Worm (Caenorhabditis elegans) whole organism, L1 larva: Measurements from ENCODE around the gene srx-58.

ENCODE experiments used
- C34B4.2 ChIP-seq: sonication (generic microtip); optimal IDR thresholded peaks from 2 replicates; lab custom pipeline; 2017; ENCODE audit warnings: mild to moderate bottlenecking, missing genetic modification characterization, missing compliant biosample characterization
- F16B12.6 ChIP-seq: fragments of 150-350 bp; optimal IDR thresholded peaks from 2 replicates; lab custom pipeline; 2014; ENCODE audit warnings: missing biosample characterization, missing genetic modification characterization
- aha-1 ChIP-seq: fragments of 150-350 bp; optimal IDR thresholded peaks from 2 replicates; lab custom pipeline; 2014; ENCODE audit warnings: missing biosample characterization, missing genetic modification characterization
- alr-1 ChIP-seq: fragments of 200-800 bp; sonication (Bioruptor generic); optimal IDR thresholded peaks from 2 replicates; lab custom pipeline; 2018; ENCODE audit warnings: borderline replicate concordance, mild to moderate bottlenecking, missing genetic modification characterization, missing compliant biosample characterization
- aly-2 ChIP-seq: fragments of 150-350 bp; optimal IDR thresholded peaks from 2 replicates; lab custom pipeline; 2014; ENCODE audit warnings: missing biosample characterization, missing genetic modification characterization
- ceh-63 ChIP-seq: fragments of 200-800 bp; sonication (Bioruptor generic); optimal IDR thresholded peaks from 2 replicates; lab custom pipeline; 2018; ENCODE audit warnings: mild to moderate bottlenecking, missing genetic modification characterization, missing compliant biosample characterization
- ceh-88 ChIP-seq: fragments of 200-800 bp; sonication (Bioruptor generic); IDR thresholded peaks from 2 replicates; pipeline ENCODE4 v1.3.6; 2022; ENCODE audit warnings: missing genetic modification characterization, missing compliant biosample characterization
- ces-1 ChIP-seq: fragments of 150-350 bp; optimal IDR thresholded peaks from 2 replicates; lab custom pipeline; 2014; ENCODE audit warnings: missing biosample characterization, missing genetic modification reagents, missing genetic modification characterization
- dsc-1 ChIP-seq: sonication (generic microtip); optimal IDR thresholded peaks from 2 replicates; lab custom pipeline; 2016; ENCODE audit warnings: mild to moderate bottlenecking, missing genetic modification characterization, missing compliant biosample characterization
- efl-1 ChIP-seq, 4 experiments: fragments of 150-350 bp; optimal IDR thresholded peaks in 3 of 4; peaks in 1 of 4; 1 replicate in 1 of 4; 2 replicates in 3 of 4; lab custom pipeline; 2014; ENCODE audit warnings: missing biosample characterization in 2 of 4, missing genetic modification characterization in 2 of 4, missing genetic modification reagents in 2 of 4
- egl-13 ChIP-seq: sonication (generic microtip); optimal IDR thresholded peaks from 2 replicates; lab custom pipeline; 2016; ENCODE audit warnings: missing genotype, missing genetic modification reagents, missing genetic modification characterization, missing compliant biosample characterization
- ets-5 ChIP-seq: fragments of 200-800 bp; sonication (Bioruptor generic); IDR thresholded peaks from 2 replicates; pipeline ENCODE4 v1.3.6; 2022; ENCODE audit warnings: missing genetic modification characterization, missing compliant biosample characterization
- fkh-10 ChIP-seq: sonication (generic microtip); optimal IDR thresholded peaks from 2 replicates; lab custom pipeline; 2017; ENCODE audit warnings: missing biosample characterization, missing genetic modification reagents, missing genetic modification characterization
- fkh-4 ChIP-seq: sonication (generic microtip); optimal IDR thresholded peaks from 2 replicates; lab custom pipeline; 2016; ENCODE audit warnings: missing compliant biosample characterization, missing genetic modification characterization, borderline replicate concordance
- fkh-8 ChIP-seq: sonication (generic microtip); optimal IDR thresholded peaks from 2 replicates; lab custom pipeline; 2016; ENCODE audit warnings: mild to moderate bottlenecking, missing genetic modification characterization, missing compliant biosample characterization
- grh-1 ChIP-seq: fragments of 200-800 bp; sonication (Bioruptor generic); IDR thresholded peaks from 2 replicates; pipeline ENCODE4 v1.3.6; 2022; ENCODE audit warnings: missing genetic modification reagents, missing genetic modification characterization, missing compliant biosample characterization
- hlh-4 ChIP-seq: sonication (generic microtip); optimal IDR thresholded peaks from 2 replicates; lab custom pipeline; 2016; ENCODE audit warnings: mild to moderate bottlenecking, missing genetic modification characterization, missing compliant biosample characterization
- hpl-2 ChIP-seq: fragments of 150-350 bp; optimal IDR thresholded peaks from 2 replicates; lab custom pipeline; 2014; ENCODE audit warnings: missing biosample characterization, missing genetic modification reagents, missing genetic modification characterization
- irx-1 ChIP-seq: sonication (generic microtip); optimal IDR thresholded peaks from 2 replicates; lab custom pipeline; 2016; ENCODE audit warnings: missing genetic modification characterization, missing compliant biosample characterization
- isw-1 ChIP-seq: fragments of 200-800 bp; sonication (Bioruptor generic); IDR thresholded peaks from 2 replicates; pipeline ENCODE4 v1.3.6; 2022; ENCODE audit warnings: missing genetic modification characterization, missing compliant biosample characterization
- lin-13 ChIP-seq: fragments of 150-350 bp; optimal IDR thresholded peaks from 2 replicates; lab custom pipeline; 2014; ENCODE audit warnings: missing biosample characterization, missing genetic modification reagents, missing genetic modification characterization
- lsy-2 ChIP-seq, 2 experiments: fragments of 150-350 bp; optimal IDR thresholded peaks; 2 replicates each; lab custom pipeline; 2014; ENCODE audit warnings: missing biosample characterization in 2 of 2, missing genetic modification characterization in 2 of 2
- nhr-11 ChIP-seq: fragments of 150-350 bp; optimal IDR thresholded peaks from 2 replicates; lab custom pipeline; 2014; ENCODE audit warnings: missing biosample characterization, missing genetic modification characterization
- nhr-12 ChIP-seq: sonication (generic microtip); optimal IDR thresholded peaks from 2 replicates; lab custom pipeline; 2017; ENCODE audit warnings: missing biosample characterization, missing genetic modification characterization
- nhr-237 ChIP-seq: fragments of 150-350 bp; optimal IDR thresholded peaks from 2 replicates; lab custom pipeline; 2014; ENCODE audit warnings: missing biosample characterization, missing genetic modification characterization
- nhr-28 ChIP-seq: fragments of 150-350 bp; optimal IDR thresholded peaks from 2 replicates; lab custom pipeline; 2014; ENCODE audit warnings: missing biosample characterization, missing genetic modification characterization
- nhr-47 ChIP-seq: sonication (generic microtip); optimal IDR thresholded peaks from 2 replicates; lab custom pipeline; 2016; ENCODE audit warnings: mild to moderate bottlenecking, missing genetic modification characterization, moderate library complexity, missing compliant biosample characterization
- nhr-71 ChIP-seq: sonication (generic microtip); optimal IDR thresholded peaks from 2 replicates; lab custom pipeline; 2016; ENCODE audit warnings: mild to moderate bottlenecking, missing genetic modification characterization, moderate library complexity, missing compliant biosample characterization
- nhr-76 ChIP-seq: sonication (generic microtip); optimal IDR thresholded peaks from 2 replicates; lab custom pipeline; 2017; ENCODE audit warnings: missing biosample characterization, missing genetic modification characterization
- nhr-77 ChIP-seq: fragments of 150-350 bp; optimal IDR thresholded peaks from 2 replicates; lab custom pipeline; 2014; ENCODE audit warnings: missing biosample characterization, missing genetic modification characterization
- pax-3 ChIP-seq: fragments of 200-800 bp; sonication (Bioruptor generic); optimal IDR thresholded peaks from 2 replicates; lab custom pipeline; 2018; ENCODE audit warnings: mild to moderate bottlenecking, missing genetic modification characterization, moderate library complexity, missing compliant biosample characterization
- skn-1 ChIP-seq: fragments of 150-350 bp; optimal IDR thresholded peaks from 2 replicates; lab custom pipeline; 2014; ENCODE audit warnings: missing biosample characterization, missing genetic modification characterization
- sup-37 ChIP-seq: fragments of 200-800 bp; sonication (Bioruptor generic); optimal IDR thresholded peaks from 2 replicates; lab custom pipeline; 2018; ENCODE audit warnings: mild to moderate bottlenecking, missing genetic modification characterization, missing compliant biosample characterization
- tlp-1 ChIP-seq: fragments of 150-350 bp; optimal IDR thresholded peaks from 2 replicates; lab custom pipeline; 2014; ENCODE audit warnings: missing biosample characterization, missing genetic modification characterization
- unc-30 ChIP-seq: sonication (generic microtip); optimal IDR thresholded peaks from 2 replicates; lab custom pipeline; 2017; ENCODE audit warnings: missing biosample characterization, missing genetic modification characterization
- unc-86 ChIP-seq: sonication (generic microtip); optimal IDR thresholded peaks from 2 replicates; lab custom pipeline; 2016; ENCODE audit warnings: missing genetic modification characterization, missing compliant biosample characterization
- xbp-1 ChIP-seq: sonication (generic microtip); optimal IDR thresholded peaks from 2 replicates; lab custom pipeline; 2016; ENCODE audit warnings: missing genetic modification characterization, missing compliant biosample characterization
- zag-1 ChIP-seq: fragments of 150-350 bp; optimal IDR thresholded peaks from 2 replicates; lab custom pipeline; 2014; ENCODE audit warnings: missing biosample characterization, missing genetic modification characterization
- ztf-4 ChIP-seq: fragments of 150-350 bp; optimal IDR thresholded peaks from 2 replicates; lab custom pipeline; 2014; ENCODE audit warnings: missing biosample characterization, missing genetic modification characterization

The srx-58 gene

DNA sequence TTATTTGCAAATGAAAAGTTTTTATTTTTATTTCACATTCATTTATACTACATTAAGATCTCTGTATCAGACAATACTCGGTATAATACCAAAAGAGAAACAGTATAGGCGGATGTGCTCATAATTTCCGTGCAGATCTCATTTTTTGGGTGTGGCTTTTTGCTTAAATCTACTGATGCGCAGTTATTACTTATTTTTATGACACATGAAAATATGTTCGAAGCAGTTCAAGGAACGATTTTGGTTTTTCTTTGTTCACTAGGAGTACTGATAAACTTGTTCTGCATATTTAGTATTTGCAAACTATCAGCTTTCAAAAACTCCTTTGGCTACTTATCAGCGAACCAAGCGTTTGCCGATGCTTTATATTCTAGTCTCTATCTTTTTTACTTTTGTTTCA, at the start of gene srx-58:
Gene srx-58 (plus strand): TSS at position 301 of the 400 bp plus-strand sequence.
- TF ChIP-seq dsc-1 (tag; lab: Kevin White, UChicago) (no peak), alr-1 (no peak), efl-1 (optimal IDR thresholded peaks at IDR 0.05; lab: Kevin White, UChicago) (no peak), efl-1 (GFP tag; optimal IDR thresholded peaks at IDR 0.05 in 1 of 2; lab: Kevin White, UChicago) (no peak), nhr-77 (tag; lab: Kevin White, UChicago) (no peak), irx-1 (tag; lab: Kevin White, UChicago) (no peak), ces-1 (GFP tag; lab: Kevin White, UChicago) (no peak), isw-1 (no peak), fkh-8 (no peak), nhr-237 (tag; lab: Kevin White, UChicago) (no peak), unc-86 (tag; lab: Kevin White, UChicago) (no peak), fkh-4 (tag; lab: Kevin White, UChicago) (no peak), skn-1 (no peak), egl-13 (no peak), ztf-4 (no peak), sup-37 (GFP tag; lab: Kevin White, UChicago) (no peak), lin-13 (GFP tag; lab: Kevin White, UChicago) (no peak), tlp-1 (tag; lab: Kevin White, UChicago) (no peak), grh-1 (no peak), xbp-1 (tag; lab: Kevin White, UChicago) (no peak), fkh-10 (GFP tag; lab: Kevin White, UChicago) (no peak)

DNA sequence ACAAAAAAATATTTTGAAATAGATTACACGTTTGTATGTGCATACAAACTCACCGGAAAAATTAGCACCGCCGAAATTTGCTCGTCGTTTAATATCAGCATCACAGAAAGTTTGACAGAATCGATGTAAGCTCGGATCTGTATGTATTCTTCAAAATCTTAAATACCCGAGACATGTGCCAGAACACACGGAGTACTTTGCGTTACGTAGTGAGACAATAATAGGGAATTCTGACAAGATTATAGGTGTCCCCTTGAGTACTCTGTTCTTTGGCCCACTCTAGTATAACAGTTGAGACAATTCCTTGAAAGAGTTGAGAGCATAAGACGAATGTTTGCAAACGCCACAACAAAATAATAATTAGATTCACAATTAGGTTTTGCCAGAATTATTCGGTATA, 48.9 kb upstream of the srx-58 start, which contains the start of gene srx-48:
Gene srx-48 (minus strand): TSS at position 101 of the 400 bp plus-strand sequence.
- TF ChIP-seq ces-1 (GFP tag; lab: Kevin White, UChicago): no peak
- TF ChIP-seq pax-3: peak; percentile 67
- no peak for TF ChIP-seq F16B12.6

DNA sequence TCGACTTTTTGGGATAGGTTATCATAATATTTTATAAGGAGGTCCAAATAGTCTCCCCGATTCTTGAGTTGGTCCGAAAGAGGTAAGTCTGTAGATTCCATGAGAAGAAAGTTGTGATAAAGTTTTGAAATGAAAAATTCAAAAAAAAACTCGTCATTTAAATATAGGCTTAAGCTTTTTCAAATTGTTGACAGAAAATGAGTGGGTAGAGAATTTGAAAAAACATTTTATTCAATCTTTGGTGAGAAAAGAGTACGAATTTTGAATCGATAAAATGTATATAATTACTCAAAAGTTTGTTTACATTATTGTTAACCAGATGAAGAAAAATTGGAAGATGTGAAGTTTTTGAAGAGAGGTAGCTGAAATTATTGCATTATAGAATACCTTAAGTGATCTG, 47.0 kb upstream of the srx-58 start, which contains the start of gene T26H8.5:
Gene T26H8.5 (minus strand): TSS at position 101 of the 400 bp plus-strand sequence.
- TF ChIP-seq aha-1 (tag; lab: Kevin White, UChicago) (no peak), fkh-4 (tag; lab: Kevin White, UChicago) (no peak), zag-1 (tag; lab: Kevin White, UChicago) (no peak), pax-3 (peak; percentile 46), lsy-2 (tag; optimal IDR thresholded peaks at IDR 0.05; lab: Kevin White, UChicago) (no peak), ets-5 (GFP tag; lab: Robert Waterston, UW) (no peak)

DNA sequence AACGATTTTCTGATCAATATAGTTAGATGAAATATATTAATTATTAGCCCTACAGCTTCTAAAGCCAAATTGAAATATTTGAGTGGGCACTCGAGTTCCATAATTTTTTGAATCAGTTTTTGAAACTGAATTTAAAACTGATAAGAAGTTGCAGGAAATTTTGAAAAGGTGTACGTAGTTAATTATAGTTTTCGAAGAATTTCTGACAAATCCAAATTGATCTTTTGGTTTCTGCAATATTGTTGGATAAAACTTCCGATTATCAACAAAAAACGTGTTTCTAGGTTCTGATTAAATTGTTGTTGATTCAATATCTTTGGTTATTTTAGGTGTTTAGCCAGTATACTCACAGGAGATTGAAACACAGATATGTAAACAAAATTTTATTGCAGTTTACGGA, 45.7 kb upstream of the srx-58 start, which contains the start of gene T26H8.4:
Gene T26H8.4 (minus strand): TSS at position 101 of the 400 bp plus-strand sequence.
- TF ChIP-seq unc-30 (no peak), nhr-12 (tag; lab: Kevin White, UChicago) (no peak), nhr-28 (tag; lab: Kevin White, UChicago) (no peak), ceh-88 (GFP tag; lab: Robert Waterston, UW) (no peak), pax-3 (peak; percentile 66), aly-2 (tag; lab: Kevin White, UChicago) (no peak)

DNA sequence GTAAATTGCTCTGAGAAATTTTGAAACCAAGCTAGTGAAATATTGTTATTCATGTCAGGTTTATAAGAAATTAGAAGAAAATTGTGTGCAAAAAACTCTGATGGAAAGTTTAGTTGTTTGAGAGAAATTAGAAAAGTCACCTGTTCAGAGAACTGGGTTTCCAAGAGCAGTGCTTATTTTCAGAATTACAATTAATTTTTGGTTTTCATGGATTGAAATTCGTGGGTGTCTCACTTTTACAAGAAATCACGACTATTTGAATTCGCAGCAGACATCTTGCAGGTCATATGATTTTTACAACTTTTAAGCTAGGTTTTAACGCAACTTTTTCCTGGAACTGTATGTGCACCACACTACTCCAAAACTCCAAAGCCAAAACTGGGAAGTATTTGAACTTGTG, 43.5 kb upstream of the srx-58 start, which contains the start of gene srz-10:
Gene srz-10 (minus strand): TSS at position 88 of the 400 bp plus-strand sequence.
- TF ChIP-seq zag-1 (tag; lab: Kevin White, UChicago): no peak
- peak; percentile 47 for TF ChIP-seq nhr-71 (tag; lab: Kevin White, UChicago)
- no peak for TF ChIP-seq hpl-2 (GFP tag; lab: Kevin White, UChicago)
- TF ChIP-seq nhr-11 (tag; lab: Kevin White, UChicago): no peak
- TF ChIP-seq C34B4.2 (tag; lab: Kevin White, UChicago): no peak
- TF ChIP-seq nhr-76 (tag; lab: Kevin White, UChicago): no peak
- no peak for TF ChIP-seq ceh-63
- TF ChIP-seq hlh-4 (tag; lab: Kevin White, UChicago): peak; percentile 98
- TF ChIP-seq isw-1: no peak
- peak; percentile 42 for TF ChIP-seq nhr-47 (tag; lab: Kevin White, UChicago)
- TF ChIP-seq fkh-8: peak; percentile 64
